Fruit fly (Drosophila melanogaster) whole organism, larva: ENCODE results near the gene PGAP1.
A peak's percentile ranks its signal among the peaks of the same experiment; 100 is the strongest.

Source experiments
- noc ChIP-seq: fragments of 200-800 bp; sonication (Bioruptor generic); optimal IDR thresholded peaks from 3 replicates; lab custom pipeline; 2019; ENCODE audit warnings: missing biosample characterization, mild to moderate bottlenecking, missing genetic modification characterization, moderate library complexity

PGAP1 gene

dm6 chrX:5672243-5673051 lies 16.8 kb downstream of the PGAP1 start, which contains the start of gene RpL35:
Gene RpL35 (plus strand): TSS chrX:5672401.
- peak; percentile 51 for TF ChIP-seq noc (tag; lab: Kevin White, UChicago)

DNA sequence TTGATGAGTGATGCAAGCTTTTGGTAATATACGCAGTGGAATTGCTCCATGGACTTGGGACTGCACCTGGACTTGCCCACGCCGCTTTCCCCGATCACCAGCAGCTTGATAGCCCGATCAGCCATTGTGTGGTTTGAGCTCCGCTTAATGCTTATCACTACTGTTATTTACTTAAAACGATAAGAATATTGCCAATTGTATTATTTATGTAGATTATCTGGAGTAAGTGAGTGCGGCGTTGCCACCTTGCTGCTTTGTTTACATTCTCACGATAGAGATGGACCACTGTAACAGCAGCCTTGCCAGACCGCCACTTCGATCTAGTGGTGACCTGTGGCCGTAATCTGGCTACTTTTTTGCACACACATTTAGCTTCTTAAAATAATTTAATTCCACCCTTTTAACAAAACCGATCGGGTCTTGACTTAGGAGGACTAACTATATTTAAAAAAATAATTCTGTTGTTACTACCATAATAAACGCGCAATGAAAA lies 17.7 kb downstream of the PGAP1 start, which contains the start of gene Rab18:
TSS of gene Rab18 (minus strand) at position 276 of the 493 bp plus-strand sequence.
- TF ChIP-seq noc (tag; lab: Kevin White, UChicago): no peak

DNA sequence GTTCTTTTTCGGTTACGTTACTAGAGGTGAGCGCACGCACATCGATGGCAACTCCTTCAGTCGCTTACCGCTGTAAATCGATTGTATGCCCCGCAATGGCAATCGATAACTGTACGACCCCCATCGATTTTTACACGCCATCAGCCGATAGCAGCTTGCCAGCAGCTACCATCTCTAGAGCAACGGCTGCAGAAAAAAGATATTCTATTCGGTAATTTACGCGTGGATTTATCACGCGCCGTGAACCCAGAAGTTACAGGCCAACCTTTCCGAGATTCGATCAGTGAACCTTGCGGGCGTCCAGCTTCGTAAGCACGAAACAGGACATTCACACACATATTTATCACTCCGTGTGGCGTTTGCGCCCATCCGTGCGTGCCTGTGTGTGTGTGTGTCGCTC lies 23.4 kb downstream of the PGAP1 start, which contains the start of the genes Sirt4 and CG4119:
TSS of gene Sirt4 (minus strand) at position 39 of the 400 bp plus-strand sequence.
TSS of gene CG4119 (plus strand) at position 151 of the 400 bp plus-strand sequence.
- peak; percentile 26 for TF ChIP-seq noc (tag; lab: Kevin White, UChicago)

DNA sequence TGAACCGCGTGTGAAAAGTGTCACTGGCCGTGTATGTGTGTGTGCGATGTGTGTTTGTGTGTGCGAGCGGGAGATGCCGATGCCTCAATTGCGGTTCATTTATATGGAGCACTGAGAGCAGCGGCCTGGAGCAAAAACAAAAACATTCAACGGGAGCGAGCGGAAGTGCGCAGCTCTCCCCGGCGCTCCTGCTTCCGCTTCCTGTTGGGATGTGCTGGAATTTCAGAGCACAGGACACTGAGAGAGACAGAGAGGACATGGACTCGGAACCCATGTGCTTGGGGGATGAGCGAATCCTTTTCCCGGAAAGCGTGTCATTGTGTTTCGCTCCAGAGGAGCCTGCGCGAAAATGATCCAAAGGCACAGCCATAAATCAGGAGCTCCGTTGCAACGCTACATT lies 25.1 kb downstream of the PGAP1 start:
- no peak for TF ChIP-seq noc (tag; lab: Kevin White, UChicago)

dm6 chrX:5662761-5663160 lies 26.5 kb downstream of the PGAP1 start, which contains the start of gene OtopLc:
Gene OtopLc (minus strand): TSS chrX:5662861.
- no peak for TF ChIP-seq noc (tag; lab: Kevin White, UChicago)

DNA sequence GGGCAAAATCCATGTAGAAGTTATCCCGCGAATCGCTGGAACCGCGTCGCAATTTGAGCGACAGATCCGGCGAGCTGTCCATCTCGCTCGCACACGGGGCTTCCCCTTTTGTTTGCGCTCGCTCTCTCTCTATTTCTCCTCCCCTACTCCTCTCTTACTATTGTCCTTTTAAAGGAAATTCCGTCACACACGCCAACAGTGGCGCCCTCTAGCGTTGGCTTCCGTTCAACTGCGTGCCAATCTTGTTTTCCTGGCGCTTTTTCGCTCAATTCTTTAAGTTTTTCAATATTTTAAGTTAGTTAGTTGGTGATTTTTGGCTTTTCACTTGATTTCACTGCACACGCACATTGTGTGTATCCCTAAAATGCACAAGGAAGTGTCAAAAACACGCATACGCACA lies 27.3 kb downstream of the PGAP1 start:
- no peak for TF ChIP-seq noc (tag; lab: Kevin White, UChicago)

DNA sequence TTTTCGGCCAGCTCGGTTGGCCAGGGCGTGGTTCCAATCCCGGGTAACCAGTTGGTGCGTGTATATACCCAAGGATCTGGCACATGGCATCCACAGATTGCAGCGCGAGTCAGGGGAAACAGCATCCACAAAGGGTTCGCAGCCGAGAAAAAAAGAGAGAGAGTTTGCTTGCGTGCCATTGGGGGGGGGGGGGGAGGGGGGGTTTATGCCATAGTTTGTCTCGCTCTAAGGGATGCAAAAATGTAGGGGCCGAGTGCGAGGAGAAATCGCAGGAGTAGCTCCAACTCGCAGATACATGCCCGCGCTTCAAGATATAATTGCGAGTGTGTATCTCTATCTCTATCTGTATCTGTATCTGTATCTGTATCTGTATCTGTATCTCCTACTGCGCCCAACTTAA lies 39.3 kb downstream of the PGAP1 start:
- no peak for TF ChIP-seq noc (tag; lab: Kevin White, UChicago)

dm6 chrX:5649387-5649786 lies 39.9 kb downstream of the PGAP1 start:
- TF ChIP-seq noc (tag; lab: Kevin White, UChicago): no peak

DNA sequence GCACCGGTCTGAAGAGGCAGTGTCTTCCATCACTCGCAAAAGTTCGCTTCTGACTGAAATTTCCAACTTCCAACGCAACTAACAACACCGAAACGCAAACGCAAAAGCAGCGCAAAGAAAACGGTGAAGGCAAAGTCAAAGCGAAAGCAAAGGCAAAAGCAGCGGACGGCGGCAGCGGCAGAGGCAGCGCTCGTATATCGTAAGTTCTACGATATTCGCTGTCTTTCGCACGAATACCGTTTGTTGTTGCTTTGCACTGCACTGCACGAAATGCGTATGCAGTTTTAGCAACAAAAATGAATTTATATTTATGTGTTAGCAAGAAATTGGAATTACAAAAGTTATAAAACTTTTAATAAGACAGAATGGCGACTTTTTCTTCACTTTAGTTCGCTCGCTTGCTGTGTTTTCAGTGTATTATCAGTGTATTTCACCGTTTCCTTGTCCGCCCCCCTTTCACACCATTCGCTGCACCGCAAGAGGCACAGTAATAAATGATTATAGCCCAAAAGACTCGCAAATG lies 40.8 kb downstream of the PGAP1 start, which contains the start of gene OtopLa:
TSS of gene OtopLa (minus strand) at position 51 of the 523 bp plus-strand sequence.
- no peak for TF ChIP-seq noc (tag; lab: Kevin White, UChicago)

dm6 chrX:5646228-5646627 lies 43.0 kb downstream of the PGAP1 start:
- no peak for TF ChIP-seq noc (tag; lab: Kevin White, UChicago)

DNA sequence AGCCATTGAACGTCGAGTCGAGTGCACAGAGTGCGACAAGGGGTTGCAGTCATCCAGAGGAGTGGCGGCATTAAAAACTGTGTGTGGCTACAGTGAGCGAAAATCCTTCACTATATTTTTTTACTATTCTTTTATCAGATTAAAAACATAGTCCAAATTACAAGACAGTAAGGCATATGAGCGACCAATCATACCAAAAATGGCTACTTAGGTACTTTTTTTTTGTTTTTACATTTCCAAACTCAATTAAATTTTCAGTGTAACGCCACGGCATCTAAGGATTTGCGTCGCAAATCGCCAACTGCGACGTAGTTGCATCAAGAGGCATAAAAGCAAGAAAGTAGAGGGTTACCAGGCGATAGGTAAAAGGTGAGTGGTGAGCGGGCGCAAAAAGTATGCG lies 50.2 kb downstream of the PGAP1 start:
- TF ChIP-seq noc (tag; lab: Kevin White, UChicago): no peak

- TF ChIP-seq noc (tag; lab: Kevin White, UChicago): no peak
These were observed 50.7 kb downstream of the PGAP1 start for dm6 chrX:5638588-5638987.

dm6 chrX:5637543-5637942 lies 51.7 kb downstream of the PGAP1 start:
- no peak for TF ChIP-seq noc (tag; lab: Kevin White, UChicago)

DNA sequence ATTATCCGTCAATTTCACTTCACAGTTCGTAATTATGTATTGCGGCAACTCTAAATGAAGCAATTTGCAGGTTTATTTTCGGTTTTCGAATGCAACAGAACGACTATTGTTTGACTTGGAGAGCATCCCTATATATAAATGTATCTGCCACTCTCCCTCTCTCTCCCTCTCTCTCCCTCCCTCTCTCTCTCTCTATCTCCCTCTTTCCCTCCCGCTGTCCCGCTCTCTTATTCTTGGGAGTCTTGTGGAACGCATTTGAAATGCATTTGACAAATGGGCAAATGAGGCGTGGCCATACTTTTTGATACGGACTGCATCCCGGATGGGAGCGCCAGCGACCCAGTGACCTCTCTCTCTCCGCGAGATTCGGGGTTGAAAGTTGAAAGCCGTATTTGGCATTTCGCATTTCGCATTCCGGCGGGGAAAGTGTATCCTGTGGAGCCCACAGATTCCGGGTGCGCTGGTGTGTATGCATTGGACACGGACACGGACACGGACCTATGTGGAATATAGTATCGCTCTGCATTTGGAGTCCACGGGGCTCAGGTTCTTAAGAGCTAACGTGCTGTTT lies 52.7 kb downstream of the PGAP1 start:
- TF ChIP-seq noc (tag; lab: Kevin White, UChicago): no peak
